Fruit fly (Drosophila melanogaster): Measurements from ENCODE around the gene nol.

DNA sequence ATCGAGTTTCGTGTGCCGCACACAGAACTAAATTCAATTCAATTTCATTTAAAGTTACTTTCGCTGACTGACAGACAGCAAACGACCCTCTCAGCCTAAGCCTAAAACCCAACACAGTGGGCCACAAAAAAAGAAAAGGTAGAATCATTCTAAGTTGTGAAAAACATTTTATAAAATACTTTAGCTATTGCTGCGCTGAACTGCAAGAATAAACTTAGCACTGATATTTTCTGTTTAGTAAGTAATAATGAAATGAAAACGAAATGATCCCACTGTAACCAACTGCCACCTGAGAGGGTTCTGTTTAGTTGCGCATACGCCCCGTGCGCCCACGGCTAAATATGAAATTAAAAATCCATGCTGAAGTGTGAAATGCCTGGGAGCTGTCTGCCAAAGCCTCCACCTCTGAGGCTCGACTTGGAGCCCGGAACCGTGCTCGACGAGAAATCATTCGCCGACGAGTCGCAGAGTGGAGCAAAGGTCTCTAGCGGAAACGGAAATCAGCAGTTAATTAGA is 42.5 kb downstream of the nol start, which contains the start of gene CG14142:
- TF ChIP-seq CG8159 (tag; optimal IDR thresholded peaks at IDR 0.05), result no peak
- no peak for TF ChIP-seq gl (tag; optimal IDR thresholded peaks at IDR 0.05)
- no peak for TF ChIP-seq Pif1A (GFP tag; optimal IDR thresholded peaks at IDR 0.05)
- no peak for TF ChIP-seq CG32121 (GFP tag; IDR thresholded peaks at IDR 0.05)
- no peak for TF ChIP-seq CG17806 (tag; optimal IDR thresholded peaks at IDR 0.05)
- no peak for TF ChIP-seq CG13204 (GFP tag; optimal IDR thresholded peaks at IDR 0.05)

Measured in whole organism, pupa.